Worm (Caenorhabditis elegans): ENCODE data around the gene gfi-3.

DNA sequence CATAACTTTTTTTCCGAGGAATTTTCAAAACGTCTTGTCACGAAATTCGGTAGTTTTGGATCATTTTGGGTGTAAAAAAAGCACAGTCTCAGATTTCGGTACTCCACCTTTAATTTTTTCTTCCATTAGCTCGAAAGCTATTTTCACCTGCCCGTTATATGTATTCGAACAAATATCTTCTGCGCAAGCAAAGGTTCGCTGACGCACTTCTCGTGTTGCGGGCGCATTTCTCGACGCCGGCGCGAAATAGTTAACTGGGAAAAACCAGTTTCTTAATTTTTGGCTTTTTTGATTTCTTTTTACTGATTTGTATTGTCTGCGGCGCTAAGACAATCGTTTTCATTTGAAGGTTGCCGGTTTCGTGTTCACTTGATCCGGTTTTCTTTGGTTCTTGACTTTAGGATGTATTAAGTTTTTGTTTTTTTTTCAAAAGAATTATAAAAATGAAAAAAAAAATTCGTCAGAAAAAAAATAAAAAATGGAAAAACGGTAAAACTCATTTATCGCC is 44.7 kb upstream of the gfi-3 start:
- TF ChIP-seq klf-2 (GFP tag; conservative IDR thresholded peaks at IDR 0.05) = no peak
- TF ChIP-seq flt-1 (GFP tag; IDR thresholded peaks at IDR 0.05) = no peak
- no peak for TF ChIP-seq cog-1 (tag; optimal IDR thresholded peaks at IDR 0.05)
- no peak for TF ChIP-seq ztf-29 (GFP tag; IDR thresholded peaks at IDR 0.05)
- TF ChIP-seq ref-1 (GFP tag; conservative IDR thresholded peaks at IDR 0.05) = no peak
- no peak for TF ChIP-seq med-1 (GFP tag; optimal IDR thresholded peaks at IDR 0.05; ENCODE audit: insufficient read depth)
- no peak for TF ChIP-seq tab-1 (GFP tag; IDR thresholded peaks at IDR 0.05)

Measured in whole organism, midembryonic.